Fruit fly (Drosophila melanogaster): ENCODE measurements around the gene rut.

DNA sequence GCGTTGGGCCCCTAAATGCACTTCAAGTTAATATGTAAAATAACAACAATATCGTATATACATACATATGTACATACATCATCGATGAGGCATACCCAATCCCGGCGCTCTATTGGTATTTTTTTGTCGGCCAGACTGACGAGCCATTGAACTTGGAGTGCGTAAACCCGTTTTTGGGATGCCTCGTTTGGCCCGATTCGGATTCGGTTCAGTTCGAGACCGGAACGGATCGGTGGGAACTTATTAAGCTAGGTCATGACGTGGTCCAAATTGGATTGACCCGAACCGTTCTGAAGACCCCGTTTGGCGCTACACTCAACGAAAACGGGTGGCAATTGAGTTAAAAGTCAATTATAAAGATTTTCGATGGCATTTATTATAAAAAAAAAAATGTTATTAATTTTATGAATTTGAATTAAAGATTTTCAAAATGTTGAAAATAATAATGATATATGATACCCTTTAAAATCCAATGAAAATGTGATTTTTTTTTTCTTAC is 20.3 kb upstream of the rut start:
- TF ChIP-seq CG1621 (tag; optimal IDR thresholded peaks at IDR 0.05) = no peak
- TF ChIP-seq CG32006 (GFP tag; optimal IDR thresholded peaks at IDR 0.05) = no peak
- TF ChIP-seq fkh (GFP tag; optimal IDR thresholded peaks at IDR 0.05) = no peak
- TF ChIP-seq CG4318 (GFP tag; optimal IDR thresholded peaks at IDR 0.05) = no peak
- no peak for TF ChIP-seq CG11294 (GFP tag; IDR thresholded peaks at IDR 0.05)
- TF ChIP-seq CG11762 (GFP tag; optimal IDR thresholded peaks at IDR 0.05; ENCODE audit: insufficient read depth) = no peak
- TF ChIP-seq Blimp-1 (GFP tag; optimal IDR thresholded peaks at IDR 0.05) = no peak
- no peak for TF ChIP-seq ss (GFP tag; optimal IDR thresholded peaks at IDR 0.05)
- TF ChIP-seq lz (GFP tag; optimal IDR thresholded peaks at IDR 0.05) = no peak
- no peak for TF ChIP-seq fd59A (GFP tag; optimal IDR thresholded peaks at IDR 0.05)
- TF ChIP-seq Lpt (GFP tag; optimal IDR thresholded peaks at IDR 0.05) = no peak

All from whole organism, prepupa.